Fruit fly (Drosophila melanogaster) whole organism, embryonic: ENCODE data around the gene ND-18.

ENCODE experiments used
- B-H2 ChIP-seq: fragments of 200-800 bp; sonication (Bioruptor generic); optimal IDR thresholded peaks from 2 replicates; lab custom pipeline; 2018; ENCODE audit warnings: missing biosample characterization, mild to moderate bottlenecking, missing genetic modification characterization
- CG10462 ChIP-seq: fragments of 200-800 bp; sonication (Bioruptor generic); optimal IDR thresholded peaks from 2 replicates; lab custom pipeline; 2016; ENCODE audit warnings: missing biosample characterization, missing genetic modification characterization
- CG11695 ChIP-seq: fragments of 200-800 bp; sonication (Bioruptor generic); IDR thresholded peaks from 3 replicates; pipeline ENCODE4 v1.3.6; 2022; ENCODE audit warnings: missing biosample characterization, missing genetic modification characterization
- CG12299 ChIP-seq: fragments of 200-800 bp; sonication (Bioruptor generic); optimal IDR thresholded peaks from 2 replicates; lab custom pipeline; 2018; ENCODE audit warnings: missing biosample characterization, mild to moderate bottlenecking, missing genetic modification characterization
- CG1233 ChIP-seq: fragments of 200-800 bp; sonication (Bioruptor generic); optimal IDR thresholded peaks from 4 replicates; lab custom pipeline; 2018; ENCODE audit warnings: missing biosample characterization, mild to moderate bottlenecking, missing genetic modification characterization
- CG12769 ChIP-seq: fragments of 200-800 bp; sonication (Bioruptor generic); optimal IDR thresholded peaks from 2 replicates; lab custom pipeline; 2019; ENCODE audit warnings: missing biosample characterization, mild to moderate bottlenecking, missing genetic modification characterization, moderate library complexity
- CG13123 ChIP-seq: fragments of 200-800 bp; sonication (Bioruptor generic); optimal IDR thresholded peaks from 2 replicates; lab custom pipeline; 2016; ENCODE audit warnings: missing biosample characterization, missing genetic modification characterization
- CG14014 ChIP-seq: fragments of 200-800 bp; sonication (Bioruptor generic); IDR thresholded peaks from 2 replicates; pipeline ENCODE4 v1.3.6; 2022; ENCODE audit warnings: missing biosample characterization, missing genetic modification characterization
- CG14965 ChIP-seq: fragments of 200-800 bp; sonication (Bioruptor generic); optimal IDR thresholded peaks from 2 replicates; lab custom pipeline; 2016; ENCODE audit warnings: missing biosample characterization, missing genetic modification characterization, borderline replicate concordance
- CG15514 ChIP-seq: fragments of 200-800 bp; sonication (Bioruptor generic); optimal IDR thresholded peaks from 3 replicates; lab custom pipeline; 2017; ENCODE audit warnings: missing biosample characterization, missing genetic modification characterization, mild to moderate bottlenecking, moderate library complexity, missing genetic modification reagents
- CG17328 ChIP-seq: fragments of 200-800 bp; sonication (Bioruptor generic); IDR thresholded peaks from 2 replicates; pipeline ENCODE4 v1.3.6; 2022; ENCODE audit warnings: missing biosample characterization, missing genetic modification characterization
- CG17385 ChIP-seq: fragments of 200-800 bp; sonication (Bioruptor generic); optimal IDR thresholded peaks from 3 replicates; lab custom pipeline; 2018; ENCODE audit warnings: missing biosample characterization, mild to moderate bottlenecking, missing genetic modification characterization
- CG17802 ChIP-seq: fragments of 200-800 bp; sonication (Bioruptor generic); optimal IDR thresholded peaks from 2 replicates; lab custom pipeline; 2018; ENCODE audit warnings: missing biosample characterization, mild to moderate bottlenecking, missing genetic modification characterization, moderate library complexity
- CG1832 ChIP-seq: fragments of 200-800 bp; sonication (Bioruptor generic); optimal IDR thresholded peaks from 2 replicates; lab custom pipeline; 2017; ENCODE audit warnings: missing biosample characterization, mild to moderate bottlenecking, missing genetic modification characterization, inconsistent platforms
- CG2678 ChIP-seq: fragments of 200-800 bp; sonication (Bioruptor generic); optimal IDR thresholded peaks from 3 replicates; lab custom pipeline; 2019; ENCODE audit warnings: missing biosample characterization, mild to moderate bottlenecking, missing genetic modification characterization, moderate library complexity
- CG3163 ChIP-seq: fragments of 200-800 bp; sonication (Bioruptor generic); optimal IDR thresholded peaks from 3 replicates; lab custom pipeline; 2016; ENCODE audit warnings: missing biosample characterization, missing genetic modification characterization
- CG32772 ChIP-seq: fragments of 200-800 bp; sonication (Bioruptor generic); IDR thresholded peaks from 2 replicates; pipeline ENCODE4 v1.3.6; 2022; ENCODE audit warnings: missing biosample characterization, missing genetic modification characterization
- CG34224 ChIP-seq: fragments of 200-800 bp; sonication (Bioruptor generic); IDR thresholded peaks from 3 replicates; pipeline ENCODE4 v1.3.6; 2022; ENCODE audit warnings: missing biosample characterization, missing genetic modification characterization; ENCODE audit not compliant: partially characterized antibody
- CG34376 ChIP-seq: fragments of 200-800 bp; sonication (Bioruptor generic); optimal IDR thresholded peaks from 2 replicates; lab custom pipeline; 2018; ENCODE audit warnings: missing biosample characterization, mild to moderate bottlenecking, missing genetic modification characterization
- CG4282 ChIP-seq: fragments of 200-800 bp; sonication (Bioruptor generic); optimal IDR thresholded peaks from 2 replicates; lab custom pipeline; 2016; ENCODE audit warnings: missing biosample characterization, missing genetic modification characterization
- CG6254 ChIP-seq: fragments of 200-800 bp; sonication (Bioruptor generic); optimal IDR thresholded peaks from 3 replicates; lab custom pipeline; 2017; ENCODE audit warnings: mild to moderate bottlenecking, missing biosample characterization, missing genetic modification reagents, missing genetic modification characterization
- CG7372 ChIP-seq: fragments of 200-800 bp; sonication (Bioruptor generic); IDR thresholded peaks from 2 replicates; pipeline ENCODE4 v1.3.6; 2022; ENCODE audit warnings: missing biosample characterization, missing genetic modification characterization
- CG8089 ChIP-seq: fragments of 200-800 bp; sonication (Bioruptor generic); optimal IDR thresholded peaks from 3 replicates; lab custom pipeline; 2016; ENCODE audit warnings: missing biosample characterization, missing genetic modification characterization
- CG8478 ChIP-seq: fragments of >200 bp; optimal IDR thresholded peaks from 2 replicates; lab custom pipeline; 2018
- Doc2 ChIP-seq: fragments of 200-800 bp; sonication (Bioruptor generic); IDR thresholded peaks from 2 replicates; pipeline ENCODE4 v1.3.6; 2022; ENCODE audit warnings: missing biosample characterization, missing genetic modification characterization
- Gsc ChIP-seq: fragments of 200-800 bp; sonication (Bioruptor generic); IDR thresholded peaks from 2 replicates; pipeline ENCODE4 v1.3.6; 2022; ENCODE audit warnings: missing biosample characterization, missing genetic modification characterization
- H15 ChIP-seq: fragments of 200-800 bp; sonication (Bioruptor generic); IDR thresholded peaks from 3 replicates; pipeline ENCODE4 v1.3.6; 2022; ENCODE audit warnings: missing biosample characterization, missing genetic modification characterization
- Hr51 ChIP-seq, 2 experiments: fragments of 200-800 bp; sonication (Bioruptor generic); optimal IDR thresholded peaks; 2 replicates in 1 of 2; 3 replicates in 1 of 2; lab custom pipeline; 2016 to 2018; ENCODE audit warnings: missing biosample characterization in 2 of 2, missing genetic modification characterization in 2 of 2, mild to moderate bottlenecking in 1 of 2, moderate library complexity in 1 of 2
- MESR4 ChIP-seq: fragments of 200-800 bp; sonication (Bioruptor generic); optimal IDR thresholded peaks from 2 replicates; lab custom pipeline; 2018; ENCODE audit warnings: missing biosample characterization, mild to moderate bottlenecking, missing genetic modification characterization, moderate library complexity
- Meics ChIP-seq: fragments of 200-800 bp; sonication (Bioruptor generic); optimal IDR thresholded peaks from 2 replicates; lab custom pipeline; 2017; ENCODE audit warnings: missing biosample characterization, mild to moderate bottlenecking, missing genetic modification characterization
- NFAT ChIP-seq: fragments of 200-800 bp; sonication (Bioruptor generic); IDR thresholded peaks from 2 replicates; pipeline ENCODE4 v1.3.6; 2022; ENCODE audit warnings: missing biosample characterization, missing genetic modification characterization
- Ravus ChIP-seq: fragments of 200-800 bp; sonication (Bioruptor generic); IDR thresholded peaks from 2 replicates; pipeline ENCODE4 v1.3.6; 2022; ENCODE audit warnings: missing biosample characterization, missing genetic modification characterization
- Rx ChIP-seq: fragments of 200-800 bp; sonication (Bioruptor generic); IDR thresholded peaks from 2 replicates; pipeline ENCODE4 v1.3.6; 2022; ENCODE audit warnings: missing biosample characterization, missing genetic modification characterization
- Six4 ChIP-seq: fragments of 200-800 bp; sonication (Bioruptor generic); optimal IDR thresholded peaks from 2 replicates; lab custom pipeline; 2016; ENCODE audit warnings: missing biosample characterization, missing genetic modification characterization
- Xbp1 ChIP-seq: fragments of 200-800 bp; sonication (Bioruptor generic); optimal IDR thresholded peaks from 3 replicates; lab custom pipeline; 2016; ENCODE audit warnings: missing biosample characterization, mild to moderate bottlenecking, missing genetic modification characterization
- ab ChIP-seq: fragments of 200-800 bp; sonication (Bioruptor generic); optimal IDR thresholded peaks from 2 replicates; lab custom pipeline; 2016; ENCODE audit warnings: missing biosample characterization, missing genetic modification characterization
- corto ChIP-seq: fragments of 200-800 bp; sonication (Bioruptor generic); optimal IDR thresholded peaks from 2 replicates; lab custom pipeline; 2016; ENCODE audit warnings: missing biosample characterization, mild to moderate bottlenecking, missing genetic modification characterization, moderate library complexity
- fd102C ChIP-seq: fragments of 200-800 bp; sonication (Bioruptor generic); optimal IDR thresholded peaks from 2 replicates; lab custom pipeline; 2018; ENCODE audit warnings: missing biosample characterization, mild to moderate bottlenecking, missing genetic modification characterization, moderate library complexity
- gcm2 ChIP-seq: fragments of 200-800 bp; sonication (Bioruptor generic); optimal IDR thresholded peaks from 2 replicates; lab custom pipeline; 2016; ENCODE audit warnings: missing biosample characterization, missing genetic modification characterization
- jigr1 ChIP-seq: fragments of 200-800 bp; sonication (Bioruptor generic); IDR thresholded peaks from 3 replicates; pipeline ENCODE4 v1.3.6; 2022; ENCODE audit warnings: missing biosample characterization, missing genetic modification characterization
- kah ChIP-seq: fragments of 200-800 bp; sonication (Bioruptor generic); optimal IDR thresholded peaks from 2 replicates; lab custom pipeline; 2018; ENCODE audit warnings: missing biosample characterization, mild to moderate bottlenecking, missing genetic modification characterization
- lab ChIP-seq: fragments of 200-800 bp; sonication (Bioruptor generic); optimal IDR thresholded peaks from 3 replicates; lab custom pipeline; 2017; ENCODE audit warnings: missing biosample characterization, missing genetic modification characterization, mild to moderate bottlenecking, moderate library complexity, missing genetic modification reagents
- otp ChIP-seq: fragments of 200-800 bp; sonication (Bioruptor generic); IDR thresholded peaks from 3 replicates; pipeline ENCODE4, ENCODE4 v1.3.6; 2022; ENCODE audit warnings: missing biosample characterization, missing genetic modification characterization
- sqz ChIP-seq: fragments of 200-800 bp; sonication (Bioruptor generic); optimal IDR thresholded peaks from 3 replicates; lab custom pipeline; 2018; ENCODE audit warnings: missing biosample characterization, mild to moderate bottlenecking, missing genetic modification characterization
- ssp ChIP-seq: fragments of 200-800 bp; sonication (Bioruptor generic); IDR thresholded peaks from 2 replicates; pipeline ENCODE4 v1.3.6; 2022; ENCODE audit warnings: missing biosample characterization, missing genetic modification characterization
- stc ChIP-seq: fragments of 200-800 bp; sonication (Bioruptor generic); IDR thresholded peaks from 2 replicates; pipeline ENCODE4 v1.3.6; 2022; ENCODE audit warnings: missing biosample characterization, missing genetic modification characterization
- tin ChIP-seq: fragments of 200-800 bp; sonication (Bioruptor generic); optimal IDR thresholded peaks from 3 replicates; lab custom pipeline; 2016; ENCODE audit warnings: missing biosample characterization, missing genetic modification characterization
- trh ChIP-seq: fragments of 200-800 bp; sonication (Bioruptor generic); optimal IDR thresholded peaks from 2 replicates; lab custom pipeline; 2016; ENCODE audit warnings: missing biosample characterization, missing genetic modification characterization
- ttk ChIP-seq: fragments of 200-800 bp; sonication (Bioruptor generic); IDR thresholded peaks from 2 replicates; pipeline ENCODE4 v2.1.2; 2022; ENCODE audit warnings: missing biosample characterization, missing genetic modification characterization
- yki ChIP-seq: fragments of >200 bp; optimal IDR thresholded peaks from 3 replicates; lab custom pipeline; 2018
- zen2 ChIP-seq: fragments of 200-800 bp; sonication (Bioruptor generic); IDR thresholded peaks from 3 replicates; pipeline ENCODE4 v1.3.6; 2022; ENCODE audit warnings: missing biosample characterization, missing genetic modification characterization; ENCODE audit not compliant: partially characterized antibody

The ND-18 gene

DNA sequence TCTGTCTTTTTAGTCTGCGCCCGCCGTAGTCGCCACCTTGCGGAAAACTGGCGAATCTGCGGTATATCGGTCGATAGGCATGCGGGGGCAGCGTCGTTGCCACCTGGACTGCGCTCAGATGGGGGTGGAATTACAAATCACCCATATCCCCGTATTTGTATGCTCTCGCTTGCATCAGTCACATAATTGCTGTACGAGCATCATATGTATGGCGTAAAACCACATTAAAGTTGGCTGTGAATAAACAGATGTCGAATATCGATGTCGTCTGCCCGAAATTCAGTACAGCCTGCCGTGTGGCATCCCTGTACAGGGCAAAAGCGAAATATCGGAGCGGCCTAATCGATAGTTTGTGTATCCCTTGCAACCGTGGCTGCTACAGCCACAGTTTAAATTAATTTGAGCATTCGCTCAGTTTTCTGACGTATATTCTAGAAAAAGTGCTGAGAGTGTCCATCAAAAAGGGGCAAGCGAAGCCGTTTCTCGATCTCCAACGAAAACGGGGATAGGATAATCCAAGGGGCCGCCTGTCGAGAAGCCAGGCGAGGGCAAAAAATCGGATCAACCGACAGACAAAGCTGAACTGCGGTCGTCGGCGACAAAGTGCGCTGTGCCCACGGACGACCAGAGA is 29.6 kb downstream of the ND-18 start, which contains the start of the genes Idh3a and CoRest (continued):
- TF ChIP-seq CG34224 (GFP tag; lab: Robert Waterston, UW) = peak; percentile 46; the same call in 2 of the 3 replicates
- no peak for TF ChIP-seq lab (GFP tag; lab: Kevin White, UChicago)
- TF ChIP-seq CG15514 (GFP tag; lab: Kevin White, UChicago) = peak; percentile 77
- TF ChIP-seq sqz (GFP tag; lab: Kevin White, UChicago) = no peak
- no peak for TF ChIP-seq corto
- TF ChIP-seq CG3163 (GFP tag; lab: Kevin White, UChicago) = no peak
- TF ChIP-seq ab (GFP tag; lab: Kevin White, UChicago) = no peak
- no peak for TF ChIP-seq CG11695 (GFP tag; lab: Robert Waterston, UW)
- no peak for TF ChIP-seq jigr1 (GFP tag; lab: Robert Waterston, UW)
- TF ChIP-seq CG4282 (GFP tag; lab: Kevin White, UChicago) = no peak
- TF ChIP-seq CG2678 (tag; lab: Kevin White, UChicago) = no peak
- no peak for TF ChIP-seq CG13123
- no peak for TF ChIP-seq ttk
- TF ChIP-seq CG17802 = peak; percentile 7
- peak; percentile 8 for TF ChIP-seq MESR4 (GFP tag; lab: Kevin White, UChicago)
- no peak for TF ChIP-seq kah (GFP tag; lab: Kevin White, UChicago)
- no peak for TF ChIP-seq otp
- TF ChIP-seq CG17328 = no peak
- no peak for TF ChIP-seq fd102C (GFP tag; lab: Kevin White, UChicago)
- TF ChIP-seq ssp (GFP tag; lab: Robert Waterston, UW) = 0 out of 2 replicates have a peak, but pooled peaks have one; percentile 20
- no peak for TF ChIP-seq Ravus (GFP tag; lab: Robert Waterston, UW)
- no peak for TF ChIP-seq CG12769
- TF ChIP-seq CG1832 (GFP tag; lab: Kevin White, UChicago) = no peak
- TF ChIP-seq CG7372 (GFP tag; lab: Robert Waterston, UW) = 0 out of 2 replicates have a peak, but pooled peaks have one; percentile 41
- no peak for TF ChIP-seq B-H2 (GFP tag; lab: Kevin White, UChicago)
- no peak for TF ChIP-seq Hr51 (GFP tag; optimal IDR thresholded peaks at IDR 0.05; lab: Kevin White, UChicago)
- no peak for TF ChIP-seq gcm2 (GFP tag; lab: Kevin White, UChicago)
- TF ChIP-seq Xbp1 (GFP tag; lab: Kevin White, UChicago) = peak; percentile 2
- TF ChIP-seq CG8478 (lab: Kevin White, UChicago) = peak; percentile 9
- no peak for TF ChIP-seq CG8089
- no peak for TF ChIP-seq yki (lab: Kevin White, UChicago)
- no peak for TF ChIP-seq trh
- no peak for TF ChIP-seq CG1233 (GFP tag; lab: Kevin White, UChicago)
- no peak for TF ChIP-seq CG10462 (GFP tag; lab: Kevin White, UChicago)
- no peak for TF ChIP-seq CG14965
- TF ChIP-seq CG17385 (GFP tag; lab: Kevin White, UChicago) = no peak
- no peak; the same call in 2 of the 3 replicates for TF ChIP-seq zen2 (GFP tag; lab: Robert Waterston, UW)
- no peak for TF ChIP-seq Gsc (GFP tag; lab: Robert Waterston, UW)
- TF ChIP-seq stc (GFP tag; lab: Robert Waterston, UW) = no peak
- TF ChIP-seq Rx (GFP tag; lab: Robert Waterston, UW) = no peak
- TF ChIP-seq Six4 (GFP tag; lab: Kevin White, UChicago) = no peak
- no peak for TF ChIP-seq CG32772 (GFP tag; lab: Robert Waterston, UW)
- TF ChIP-seq CG6254 (GFP tag; lab: Kevin White, UChicago) = no peak
- TF ChIP-seq NFAT (GFP tag; lab: Robert Waterston, UW) = 0 out of 2 replicates have a peak, but pooled peaks have one; percentile 17
- no peak for TF ChIP-seq H15 (GFP tag; lab: Robert Waterston, UW)
- peak; percentile 33; the same call in 1 of the 2 replicates for TF ChIP-seq CG14014
- no peak for TF ChIP-seq CG34376 (GFP tag; lab: Kevin White, UChicago)
- TF ChIP-seq CG12299 (tag; lab: Kevin White, UChicago) = no peak
- no peak for TF ChIP-seq Doc2 (GFP tag; lab: Robert Waterston, UW)
- no peak for TF ChIP-seq Meics (GFP tag; lab: Kevin White, UChicago)
- TF ChIP-seq tin = no peak
